Worm (Caenorhabditis elegans) whole organism, late embryonic: ENCODE data around the gene T01B7.9.

Experiments used
- C38D4.7 ChIP-seq: fragments of 200-800 bp; sonication (Bioruptor generic); optimal IDR thresholded peaks from 2 replicates; lab custom pipeline; 2018; ENCODE audit warnings: mild to moderate bottlenecking, missing genetic modification characterization, moderate library complexity, missing compliant biosample characterization
- T23F11.4 ChIP-seq: fragments of 200-800 bp; sonication (Bioruptor generic); optimal IDR thresholded peaks from 2 replicates; lab custom pipeline; 2018; ENCODE audit warnings: mild to moderate bottlenecking, missing genetic modification characterization, missing compliant biosample characterization
- Y22D7AL.16 ChIP-seq: sonication (generic microtip); optimal IDR thresholded peaks from 2 replicates; lab custom pipeline; 2016; ENCODE audit warnings: missing genetic modification characterization, missing compliant biosample characterization
- ahr-1 ChIP-seq: sonication (generic microtip); optimal IDR thresholded peaks from 2 replicates; lab custom pipeline; 2016; ENCODE audit warnings: missing genetic modification characterization, missing compliant biosample characterization
- ceh-14 ChIP-seq: sonication (generic microtip); optimal IDR thresholded peaks from 2 replicates; lab custom pipeline; 2016; ENCODE audit warnings: missing genotype, missing genetic modification characterization, missing compliant biosample characterization
- ceh-19 ChIP-seq: fragments of 200-800 bp; sonication (Bioruptor generic); optimal IDR thresholded peaks from 2 replicates; lab custom pipeline; 2018; ENCODE audit warnings: mild to moderate bottlenecking, missing genetic modification characterization, missing compliant biosample characterization
- ceh-22 ChIP-seq: sonication (generic microtip); optimal IDR thresholded peaks from 2 replicates; lab custom pipeline; 2017; ENCODE audit warnings: missing biosample characterization, missing genetic modification characterization
- ceh-31 ChIP-seq: sonication (generic microtip); optimal IDR thresholded peaks from 2 replicates; lab custom pipeline; 2016; ENCODE audit warnings: missing genetic modification characterization, missing compliant biosample characterization
- ceh-34 ChIP-seq: sonication (generic microtip); optimal IDR thresholded peaks from 2 replicates; lab custom pipeline; 2016; ENCODE audit warnings: mild to moderate bottlenecking, missing genetic modification characterization, missing compliant biosample characterization
- ceh-48 ChIP-seq: sonication (generic microtip); optimal IDR thresholded peaks from 2 replicates; lab custom pipeline; 2016; ENCODE audit warnings: missing genetic modification characterization, inconsistent platforms, missing compliant biosample characterization
- ceh-9 ChIP-seq: sonication (generic microtip); optimal IDR thresholded peaks from 2 replicates; lab custom pipeline; 2016; ENCODE audit warnings: mild to moderate bottlenecking, missing genetic modification characterization, inconsistent platforms, missing compliant biosample characterization
- dmd-4 ChIP-seq: sonication (generic microtip); optimal IDR thresholded peaks from 2 replicates; lab custom pipeline; 2016; ENCODE audit warnings: borderline replicate concordance, missing genetic modification characterization, missing compliant biosample characterization
- ets-4 ChIP-seq: sonication (generic microtip); optimal IDR thresholded peaks from 2 replicates; lab custom pipeline; 2016; ENCODE audit warnings: missing genetic modification characterization, missing compliant biosample characterization
- gmeb-2 ChIP-seq: sonication (generic microtip); optimal IDR thresholded peaks from 2 replicates; lab custom pipeline; 2016; ENCODE audit warnings: missing genetic modification characterization, inconsistent platforms, missing compliant biosample characterization
- hlh-13 ChIP-seq: fragments of 200-800 bp; sonication (Bioruptor generic); optimal IDR thresholded peaks from 2 replicates; lab custom pipeline; 2018; ENCODE audit warnings: mild to moderate bottlenecking, missing genetic modification characterization, missing compliant biosample characterization
- hlh-30 ChIP-seq: sonication (generic microtip); optimal IDR thresholded peaks from 2 replicates; lab custom pipeline; 2017; ENCODE audit warnings: antibody characterized with exemption, missing genetic modification characterization, missing compliant biosample characterization; ENCODE audit not compliant: insufficient read depth
- lin-11 ChIP-seq: fragments of 200-800 bp; sonication (Bioruptor generic); optimal IDR thresholded peaks from 2 replicates; lab custom pipeline; 2018; ENCODE audit warnings: mild to moderate bottlenecking, missing genetic modification characterization, missing compliant biosample characterization
- mec-3 ChIP-seq: sonication (generic microtip); optimal IDR thresholded peaks from 2 replicates; lab custom pipeline; 2016; ENCODE audit warnings: borderline replicate concordance, missing genetic modification characterization, missing compliant biosample characterization
- nhr-232 ChIP-seq: sonication (generic microtip); optimal IDR thresholded peaks from 2 replicates; lab custom pipeline; 2016; ENCODE audit warnings: missing genetic modification characterization, missing compliant biosample characterization
- npax-4 ChIP-seq: sonication (generic microtip); optimal IDR thresholded peaks from 2 replicates; lab custom pipeline; 2016; ENCODE audit warnings: missing genetic modification characterization, missing compliant biosample characterization
- pag-3 ChIP-seq: sonication (generic microtip); optimal IDR thresholded peaks from 2 replicates; lab custom pipeline; 2016; ENCODE audit warnings: missing compliant biosample characterization, missing genetic modification characterization, borderline replicate concordance
- pat-9 ChIP-seq: fragments of 200-800 bp; sonication (Bioruptor generic); optimal IDR thresholded peaks from 2 replicates; lab custom pipeline; 2018; ENCODE audit warnings: mild to moderate bottlenecking, missing genetic modification characterization, moderate library complexity, missing compliant biosample characterization
- pha-4 ChIP-seq: fragments of 150-350 bp; optimal IDR thresholded peaks from 2 replicates; lab custom pipeline; 2018; ENCODE audit warnings: missing biosample characterization, missing genetic modification reagents, missing genetic modification characterization
- pqm-1 ChIP-seq: sonication (generic microtip); optimal IDR thresholded peaks from 2 replicates; lab custom pipeline; 2016; ENCODE audit warnings: missing genetic modification characterization, missing compliant biosample characterization
- pros-1 ChIP-seq: fragments of 150-350 bp; optimal IDR thresholded peaks from 2 replicates; lab custom pipeline; 2014; ENCODE audit warnings: missing biosample characterization, missing genetic modification reagents, missing genetic modification characterization
- ref-2 ChIP-seq: sonication (generic microtip); optimal IDR thresholded peaks from 2 replicates; lab custom pipeline; 2016; ENCODE audit warnings: missing genetic modification characterization, missing compliant biosample characterization
- sox-2 ChIP-seq: fragments of 200-800 bp; sonication (Bioruptor generic); IDR thresholded peaks from 2 replicates; pipeline ENCODE4 v1.3.6; 2022; ENCODE audit warnings: missing genetic modification reagents, missing genetic modification characterization, missing compliant biosample characterization
- sox-4 ChIP-seq: sonication (generic microtip); optimal IDR thresholded peaks from 2 replicates; lab custom pipeline; 2017; ENCODE audit warnings: mild to moderate bottlenecking, missing genetic modification characterization, inconsistent platforms, missing compliant biosample characterization
- syd-9 ChIP-seq: sonication (generic microtip); optimal IDR thresholded peaks from 2 replicates; lab custom pipeline; 2016; ENCODE audit warnings: mild to moderate bottlenecking, missing genetic modification characterization, moderate library complexity, missing compliant biosample characterization
- tbx-7 ChIP-seq: sonication (generic microtip); optimal IDR thresholded peaks from 2 replicates; lab custom pipeline; 2016; ENCODE audit warnings: missing genotype, missing genetic modification characterization, missing compliant biosample characterization
- ttx-3 ChIP-seq: sonication (generic microtip); optimal IDR thresholded peaks from 2 replicates; lab custom pipeline; 2016; ENCODE audit warnings: missing genetic modification reagents, missing genetic modification characterization, missing compliant biosample characterization
- unc-42 ChIP-seq: sonication (generic microtip); optimal IDR thresholded peaks from 2 replicates; lab custom pipeline; 2016; ENCODE audit warnings: missing genotype, missing genetic modification characterization, missing compliant biosample characterization
- unc-55 ChIP-seq: sonication (generic microtip); optimal IDR thresholded peaks from 2 replicates; lab custom pipeline; 2017; ENCODE audit warnings: missing biosample characterization, missing genetic modification reagents, missing genetic modification characterization
- unc-86 ChIP-seq: sonication (generic microtip); optimal IDR thresholded peaks from 2 replicates; lab custom pipeline; 2016; ENCODE audit warnings: missing genetic modification characterization, missing compliant biosample characterization
- zip-5 ChIP-seq: sonication (generic microtip); optimal IDR thresholded peaks from 2 replicates; lab custom pipeline; 2016; ENCODE audit warnings: missing genetic modification characterization, missing compliant biosample characterization
- ztf-16 ChIP-seq: sonication (generic microtip); optimal IDR thresholded peaks from 2 replicates; lab custom pipeline; 2017; ENCODE audit warnings: missing genetic modification characterization, missing compliant biosample characterization

T01B7.9 gene

DNA sequence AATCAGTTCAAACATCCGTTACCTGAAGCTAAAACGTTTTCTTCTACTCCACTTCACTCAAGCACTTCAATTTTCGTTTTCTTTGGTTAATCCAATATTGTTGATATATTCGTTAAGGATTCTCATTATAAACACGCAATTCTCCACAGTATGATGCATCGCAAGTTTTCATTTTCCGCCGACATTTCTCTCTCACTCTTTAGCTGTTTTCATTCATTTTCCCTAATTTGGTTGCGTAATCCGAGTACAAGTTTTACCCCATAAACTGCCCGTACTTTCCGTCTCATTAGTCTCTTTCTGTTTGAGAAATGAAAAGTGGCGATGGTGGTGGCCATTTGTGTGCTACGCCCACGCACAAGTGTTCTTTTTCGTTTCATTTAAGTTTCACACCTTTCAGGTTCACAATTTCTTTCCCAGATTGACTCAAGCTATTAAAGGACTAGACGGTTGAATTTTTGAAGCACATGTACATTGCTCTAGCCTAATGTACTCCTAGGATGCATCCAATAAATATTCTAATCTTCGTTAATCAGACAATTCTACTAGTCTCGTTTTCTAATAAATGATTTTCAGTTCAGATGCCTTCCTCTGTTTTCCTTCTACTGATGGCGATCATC lies 35.1 kb downstream of the T01B7.9 start, which contains the start of gene C34C6.3:
TSS of gene C34C6.3 (plus strand) at position 567 of the 617 bp plus-strand sequence.
- no peak for TF ChIP-seq ceh-9
- TF ChIP-seq tbx-7 (tag; lab: Kevin White, UChicago) = no peak
- no peak for TF ChIP-seq ref-2 (tag; lab: Kevin White, UChicago)
- TF ChIP-seq gmeb-2 (tag; lab: Kevin White, UChicago) = no peak
- TF ChIP-seq dmd-4 = no peak
- no peak for TF ChIP-seq ceh-31 (tag; lab: Kevin White, UChicago)
- no peak for TF ChIP-seq T23F11.4 (GFP tag; lab: Kevin White, UChicago)
- no peak for TF ChIP-seq ceh-22 (tag; lab: Kevin White, UChicago)
- TF ChIP-seq pha-4 (tag; lab: Kevin White, UChicago) = no peak
- TF ChIP-seq hlh-30 (tag; lab: Kevin White, UChicago) = no peak
- TF ChIP-seq unc-55 (GFP tag; lab: Kevin White, UChicago) = no peak
- TF ChIP-seq mec-3 = no peak
- no peak for TF ChIP-seq ceh-34 (tag; lab: Kevin White, UChicago)
- no peak for TF ChIP-seq ets-4 (tag; lab: Kevin White, UChicago)
- TF ChIP-seq C38D4.7 (GFP tag; lab: Kevin White, UChicago) = no peak
- TF ChIP-seq unc-86 (tag; lab: Kevin White, UChicago) = no peak

DNA sequence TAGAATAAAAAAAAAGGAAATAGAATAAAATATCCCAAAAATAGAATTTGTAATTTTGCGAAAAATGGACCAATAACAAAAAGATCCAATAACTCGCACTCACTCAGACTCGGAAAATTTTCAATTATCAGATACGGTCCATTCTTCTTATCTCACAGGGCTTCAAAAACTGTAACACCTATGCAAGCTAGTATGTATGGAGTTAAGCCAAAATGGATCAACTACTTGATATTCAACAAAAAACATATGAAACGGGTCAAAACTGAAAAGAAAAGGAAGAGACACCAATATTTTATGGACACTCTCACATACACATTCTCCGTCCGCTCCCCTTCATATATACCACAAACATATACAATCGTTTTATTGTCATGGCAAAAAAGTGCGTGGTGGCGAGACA lies 41.0 kb downstream of the T01B7.9 start, which contains the start of gene C34C6.9:
TSS of gene C34C6.9 (plus strand) at position 301 of the 400 bp plus-strand sequence.
- TF ChIP-seq ceh-22 (tag; lab: Kevin White, UChicago) = no peak
- TF ChIP-seq unc-42 (tag; lab: Kevin White, UChicago) = no peak
- no peak for TF ChIP-seq ahr-1 (tag; lab: Kevin White, UChicago)
- no peak for TF ChIP-seq lin-11
- TF ChIP-seq sox-2 (GFP tag; lab: Robert Waterston, UW) = no peak
- no peak for TF ChIP-seq syd-9 (tag; lab: Kevin White, UChicago)
- TF ChIP-seq npax-4 (tag; lab: Kevin White, UChicago) = no peak
- TF ChIP-seq sox-4 = no peak
- TF ChIP-seq nhr-232 (tag; lab: Kevin White, UChicago) = no peak
- no peak for TF ChIP-seq pros-1
- no peak for TF ChIP-seq ceh-19 (GFP tag; lab: Kevin White, UChicago)

DNA sequence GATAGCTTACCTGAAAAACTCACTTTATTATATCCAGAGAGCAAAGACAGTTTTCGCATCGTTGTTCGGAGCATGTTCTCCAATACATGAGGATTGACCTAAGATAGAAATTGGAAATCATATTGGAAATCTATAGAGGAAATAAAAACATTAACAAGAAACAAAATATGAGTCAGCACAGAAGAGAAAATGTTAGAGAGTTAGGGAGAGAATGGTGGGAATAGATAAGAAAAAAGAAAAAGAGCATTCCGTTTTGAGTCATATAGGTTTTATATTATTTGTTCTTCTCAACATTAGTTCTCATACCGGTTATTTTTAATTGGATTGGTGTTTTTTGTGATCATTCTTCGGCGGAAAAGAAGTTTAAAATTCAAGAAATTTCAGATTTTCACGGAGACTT lies 41.8 kb downstream of the T01B7.9 start, which contains the start of gene hgap-2:
TSS of gene hgap-2 (minus strand) at position 101 of the 400 bp plus-strand sequence.
- TF ChIP-seq Y22D7AL.16 (no peak), ceh-48 (tag; lab: Kevin White, UChicago) (no peak), ttx-3 (tag; lab: Kevin White, UChicago) (no peak)

DNA sequence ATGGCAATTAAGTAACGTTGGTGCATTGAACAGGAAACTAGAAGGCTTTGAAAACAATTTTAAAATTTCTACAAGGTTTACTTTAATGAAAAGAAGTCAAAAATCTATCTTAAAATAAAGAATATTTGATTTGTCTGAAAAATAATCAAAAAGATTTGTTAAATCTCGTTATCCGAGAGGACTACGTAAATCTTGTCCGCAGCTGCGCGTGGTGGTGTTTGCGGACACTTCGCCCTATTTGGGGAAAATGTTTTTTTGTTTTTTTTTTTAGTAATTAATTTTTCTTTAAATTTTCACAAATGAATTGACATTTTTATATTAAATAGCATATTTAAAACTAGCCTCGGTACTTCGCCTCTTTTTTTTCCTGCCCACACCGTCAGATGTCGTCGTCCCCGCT lies 42.7 kb downstream of the T01B7.9 start:
- TF ChIP-seq ceh-14 (tag; lab: Kevin White, UChicago) (peak; percentile 7), syd-9 (tag; lab: Kevin White, UChicago) (no peak), unc-42 (tag; lab: Kevin White, UChicago) (peak; percentile 37), unc-86 (tag; lab: Kevin White, UChicago) (peak; percentile 8), zip-5 (tag; lab: Kevin White, UChicago) (no peak), Y22D7AL.16 (no peak)

DNA sequence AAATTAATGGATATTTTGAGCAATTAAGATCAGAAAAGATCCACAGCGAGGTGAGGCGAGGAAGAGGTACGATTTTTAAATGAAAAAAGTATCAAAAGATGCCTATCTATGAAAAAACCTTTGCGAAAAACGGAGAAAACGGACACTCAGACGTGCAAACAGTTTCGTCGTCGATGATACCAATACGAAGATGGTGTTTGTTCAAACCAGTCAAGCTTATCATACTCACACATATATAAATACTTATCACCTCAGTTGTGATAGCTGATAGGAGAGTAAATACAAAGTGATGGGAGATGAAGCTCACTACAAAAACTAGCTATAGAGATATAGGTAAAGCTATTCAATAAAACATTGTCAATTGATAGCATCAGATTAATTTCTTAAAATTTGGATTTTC lies 46.8 kb downstream of the T01B7.9 start:
- TF ChIP-seq ztf-16 (no peak), pha-4 (tag; lab: Kevin White, UChicago) (no peak), ttx-3 (tag; lab: Kevin White, UChicago) (no peak), pqm-1 (tag; lab: Kevin White, UChicago) (no peak), pat-9 (no peak), syd-9 (tag; lab: Kevin White, UChicago) (no peak), zip-5 (tag; lab: Kevin White, UChicago) (no peak), pag-3 (tag; lab: Kevin White, UChicago) (no peak), hlh-13 (GFP tag; lab: Kevin White, UChicago) (no peak)
